Worm (Caenorhabditis elegans) whole organism, early embryonic: ENCODE results near the gene lgc-12.
"Not testable (repeated sequence)": the region's sequence is repeated elsewhere in the genome, so short reads cannot be mapped to it uniquely, and the experiment has no call there.

Experiments used
- B0310.2 ChIP-seq: sonication (generic microtip); optimal IDR thresholded peaks from 2 replicates; lab custom pipeline; 2016; ENCODE audit warnings: mild to moderate bottlenecking, missing genetic modification characterization, missing compliant biosample characterization
- ama-1 ChIP-seq: fragments of 150-350 bp; optimal IDR thresholded peaks from 2 replicates; lab custom pipeline; 2014
- ceh-13 ChIP-seq: fragments of 200-800 bp; sonication (Bioruptor generic); optimal IDR thresholded peaks from 2 replicates; lab custom pipeline; 2018; ENCODE audit warnings: mild to moderate bottlenecking, missing genetic modification characterization, missing compliant biosample characterization
- ceh-36 ChIP-seq: sonication (generic microtip); optimal IDR thresholded peaks from 2 replicates; lab custom pipeline; 2016; ENCODE audit warnings: missing genetic modification characterization, inconsistent platforms, missing compliant biosample characterization
- flt-1 ChIP-seq: fragments of 200-800 bp; sonication (Bioruptor generic); IDR thresholded peaks from 2 replicates; pipeline ENCODE4 v1.3.6; 2022; ENCODE audit warnings: missing genetic modification characterization, missing compliant biosample characterization
- hnd-1 ChIP-seq: sonication (generic microtip); optimal IDR thresholded peaks from 2 replicates; lab custom pipeline; 2016; ENCODE audit warnings: missing genetic modification characterization, missing compliant biosample characterization
- pes-1 ChIP-seq: fragments of 200-800 bp; sonication (Bioruptor generic); IDR thresholded peaks from 2 replicates; pipeline ENCODE4 v1.3.6; 2022; ENCODE audit warnings: missing genetic modification reagents, missing genetic modification characterization, missing compliant biosample characterization
- scrt-1 ChIP-seq: fragments of 200-800 bp; sonication (Bioruptor generic); IDR thresholded peaks from 2 replicates; pipeline ENCODE4 v1.3.6; 2022; ENCODE audit warnings: missing genetic modification characterization, missing compliant biosample characterization
- sea-1 ChIP-seq: fragments of 200-800 bp; sonication (Bioruptor generic); conservative IDR thresholded peaks from 2 replicates; pipeline ENCODE4 v1.3.6; 2022; ENCODE audit warnings: missing genetic modification characterization, missing compliant biosample characterization
- tbx-11 ChIP-seq: fragments of 200-800 bp; sonication (Bioruptor generic); IDR thresholded peaks from 2 replicates; pipeline ENCODE4 v1.3.6; 2022; ENCODE audit warnings: missing genetic modification characterization, missing compliant biosample characterization
- tbx-37 ChIP-seq: fragments of 200-800 bp; sonication (Bioruptor generic); conservative IDR thresholded peaks from 2 replicates; pipeline ENCODE4 v1.3.6; 2022; ENCODE audit warnings: missing genetic modification reagents, missing genetic modification characterization, missing compliant biosample characterization

Gene lgc-12

ce11 chrIII:7594482-7594881, 32.5 kb downstream of the lgc-12 start, which contains the start of gene Y80D4G.2:
Y80D4G.2 (minus strand) TSS chrIII:7594582.
- not testable (repeated sequence) for TF ChIP-seq tbx-11; sea-1 (GFP tag; lab: Robert Waterston, UW); pes-1

- no peak for TF ChIP-seq ceh-36 (tag; lab: Kevin White, UChicago)
Measured at ce11 chrIII:7608223-7608622, 46.3 kb downstream of the lgc-12 start, which contains the start of gene T04A6.3. T04A6.3 (minus strand) TSS chrIII:7608323.

- TF ChIP-seq B0310.2 (tag; lab: Kevin White, UChicago) (no peak), ama-1 (lab: Kevin White, UChicago) (no peak), scrt-1 (GFP tag; lab: Robert Waterston, UW) (no peak), pes-1 (no peak), ceh-13 (no peak), hnd-1 (tag; lab: Kevin White, UChicago) (no peak), tbx-37 (GFP tag; lab: Robert Waterston, UW) (no peak), flt-1 (GFP tag; lab: Robert Waterston, UW) (no peak)
Measured at ce11 chrIII:7609168-7609567, 47.2 kb downstream of the lgc-12 start, which contains the start of gene nsph-4.3. nsph-4.3 (minus strand) TSS chrIII:7609268.
